Worm (Caenorhabditis elegans): ENCODE measurements around the gene F17C11.6.
A peak's percentile ranks its signal among the peaks of the same experiment; 100 is the strongest.

Gene F17C11.6

DNA sequence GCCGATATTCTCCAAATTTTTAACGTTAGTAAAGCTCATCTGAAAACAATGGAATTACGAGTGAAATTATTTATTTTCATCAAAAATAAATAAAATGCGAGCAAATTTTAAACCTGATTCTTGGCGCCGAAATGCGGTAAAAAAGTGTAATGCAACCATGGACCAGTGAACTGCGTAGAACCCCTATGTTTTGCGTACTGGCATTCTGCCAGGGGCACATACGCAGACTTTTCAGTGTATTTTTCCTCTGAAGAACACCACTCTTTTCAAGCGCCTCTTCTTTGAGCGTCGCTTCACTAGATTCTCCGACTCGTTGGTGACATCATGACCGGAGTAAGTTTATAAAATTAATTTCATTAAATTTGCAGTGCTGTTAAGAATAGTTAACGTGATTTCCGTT is 10.6 kb downstream of the F17C11.6 start, which contains the start of the genes ctf-4 and eef-1G:
Gene ctf-4, minus strand, starts transcription at position 39 of the 400 bp plus-strand sequence.
Gene eef-1G, plus strand, starts transcription at position 219 of the 400 bp plus-strand sequence.
- TF ChIP-seq F13C5.2 (tag; optimal IDR thresholded peaks at IDR 0.05), result peak; percentile 74
- no peak for TF ChIP-seq tra-4 (tag; optimal IDR thresholded peaks at IDR 0.05)
- TF ChIP-seq aly-1 (tag; optimal IDR thresholded peaks at IDR 0.05), result no peak

DNA sequence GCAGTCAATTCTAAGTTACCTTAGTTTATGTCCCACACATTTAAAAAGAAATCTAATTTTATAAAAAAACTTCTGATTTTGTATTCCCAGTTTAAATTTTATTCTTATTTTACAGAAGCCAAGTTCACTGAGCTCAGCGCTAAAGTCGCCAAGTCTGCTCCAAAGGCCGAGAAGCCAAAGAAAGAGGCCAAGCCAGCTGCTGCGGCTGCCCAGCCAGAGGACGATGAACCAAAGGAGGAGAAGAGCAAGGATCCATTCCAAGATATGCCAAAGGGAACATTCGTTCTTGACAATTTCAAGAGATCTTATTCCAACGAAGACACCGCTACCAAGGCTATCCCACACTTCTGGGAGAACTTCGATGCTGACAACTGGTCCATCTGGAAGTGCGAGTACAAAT is 12.0 kb downstream of the F17C11.6 start:
- TF ChIP-seq aly-1 (tag; optimal IDR thresholded peaks at IDR 0.05) (no peak), hmbx-1 (tag; optimal IDR thresholded peaks at IDR 0.05) (no peak), tbx-37 (GFP tag; conservative IDR thresholded peaks at IDR 0.05) (no peak), hmg-4 (GFP tag; optimal IDR thresholded peaks at IDR 0.05) (no peak), pes-1 (GFP tag; IDR thresholded peaks at IDR 0.05) (no peak), ceh-13 (GFP tag; optimal IDR thresholded peaks at IDR 0.05) (no peak), ceh-36 (tag; optimal IDR thresholded peaks at IDR 0.05) (no peak), tbx-11 (GFP tag; IDR thresholded peaks at IDR 0.05) (no peak), hnd-1 (tag; optimal IDR thresholded peaks at IDR 0.05) (no peak), sea-1 (GFP tag; conservative IDR thresholded peaks at IDR 0.05) (no peak), tra-4 (tag; optimal IDR thresholded peaks at IDR 0.05) (no peak), ama-1 (optimal IDR thresholded peaks at IDR 0.05) (no peak), ets-7 (tag; optimal IDR thresholded peaks at IDR 0.05) (no peak), B0310.2 (tag; optimal IDR thresholded peaks at IDR 0.05) (no peak), flt-1 (GFP tag; IDR thresholded peaks at IDR 0.05) (no peak), scrt-1 (GFP tag; IDR thresholded peaks at IDR 0.05) (no peak), F13C5.2 (tag; optimal IDR thresholded peaks at IDR 0.05) (no peak)

DNA sequence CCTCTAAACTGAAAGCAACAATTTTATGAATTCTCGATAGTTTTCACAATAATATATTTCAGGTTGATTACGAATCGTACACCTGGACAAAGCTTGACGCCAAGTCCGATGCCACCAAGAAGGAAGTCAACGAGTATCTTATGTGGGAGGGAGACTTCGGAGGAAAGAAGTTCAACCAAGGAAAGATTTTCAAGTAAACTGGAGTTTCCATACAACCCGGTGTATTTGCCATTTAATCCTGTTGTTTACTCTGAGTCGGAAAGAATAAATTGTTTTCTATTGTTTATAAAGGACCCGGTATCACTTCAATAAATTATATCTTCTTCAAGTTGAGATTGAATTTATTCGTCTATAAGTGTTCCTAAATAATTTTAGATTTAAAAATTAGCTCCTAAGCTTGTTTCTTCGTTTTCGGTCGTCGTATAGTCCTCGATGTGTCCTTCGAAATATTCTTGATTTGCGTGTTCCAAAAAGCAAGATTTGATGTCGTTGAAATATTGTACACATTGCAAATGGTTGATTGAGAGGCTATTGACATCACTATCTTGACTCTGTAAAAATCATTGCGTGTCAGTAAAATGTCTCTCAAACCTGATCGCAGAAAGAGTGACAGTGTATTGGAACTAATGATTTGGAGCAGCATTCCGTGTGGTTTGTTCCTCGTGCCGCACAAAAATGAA is 12.8 kb downstream of the F17C11.6 start:
- no peak for TF ChIP-seq hmbx-1 (tag; optimal IDR thresholded peaks at IDR 0.05)
- no peak for TF ChIP-seq tra-4 (tag; optimal IDR thresholded peaks at IDR 0.05)
- no peak for TF ChIP-seq tbx-37 (GFP tag; conservative IDR thresholded peaks at IDR 0.05)
- TF ChIP-seq hmg-4 (GFP tag; optimal IDR thresholded peaks at IDR 0.05), result no peak
- no peak for TF ChIP-seq scrt-1 (GFP tag; IDR thresholded peaks at IDR 0.05)
- no peak for TF ChIP-seq flt-1 (GFP tag; IDR thresholded peaks at IDR 0.05)
- TF ChIP-seq B0310.2 (tag; optimal IDR thresholded peaks at IDR 0.05), result no peak
- TF ChIP-seq sea-1 (GFP tag; conservative IDR thresholded peaks at IDR 0.05), result no peak
- no peak for TF ChIP-seq ceh-13 (GFP tag; optimal IDR thresholded peaks at IDR 0.05)
- TF ChIP-seq hnd-1 (tag; optimal IDR thresholded peaks at IDR 0.05), result no peak
- TF ChIP-seq ceh-36 (tag; optimal IDR thresholded peaks at IDR 0.05), result no peak
- TF ChIP-seq F13C5.2 (tag; optimal IDR thresholded peaks at IDR 0.05), result no peak
- no peak for TF ChIP-seq pes-1 (GFP tag; IDR thresholded peaks at IDR 0.05)

DNA sequence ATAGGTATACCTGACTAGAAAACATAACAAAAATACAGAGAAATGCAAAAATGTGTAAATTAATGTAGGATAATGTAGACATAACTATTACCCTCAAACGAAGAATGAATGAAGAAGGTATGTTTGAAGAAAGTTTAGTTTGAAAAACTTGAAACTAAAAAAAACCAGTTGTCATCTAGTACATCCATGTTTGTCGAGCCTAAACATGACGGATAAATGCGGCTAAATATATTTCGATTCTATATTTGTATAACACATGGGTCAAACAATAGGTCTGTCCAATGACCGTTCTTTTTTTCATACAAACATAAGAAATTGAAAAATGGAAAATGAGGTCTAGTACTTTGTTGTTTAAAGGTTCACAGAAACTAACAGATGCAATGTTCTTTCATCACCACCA is 15.1 kb downstream of the F17C11.6 start, which contains the start of gene F17C11.22:
Gene F17C11.22, minus strand, starts transcription at position 101 of the 400 bp plus-strand sequence.
- TF ChIP-seq pes-1 (GFP tag; IDR thresholded peaks at IDR 0.05), result no peak
- no peak for TF ChIP-seq B0310.2 (tag; optimal IDR thresholded peaks at IDR 0.05)

DNA sequence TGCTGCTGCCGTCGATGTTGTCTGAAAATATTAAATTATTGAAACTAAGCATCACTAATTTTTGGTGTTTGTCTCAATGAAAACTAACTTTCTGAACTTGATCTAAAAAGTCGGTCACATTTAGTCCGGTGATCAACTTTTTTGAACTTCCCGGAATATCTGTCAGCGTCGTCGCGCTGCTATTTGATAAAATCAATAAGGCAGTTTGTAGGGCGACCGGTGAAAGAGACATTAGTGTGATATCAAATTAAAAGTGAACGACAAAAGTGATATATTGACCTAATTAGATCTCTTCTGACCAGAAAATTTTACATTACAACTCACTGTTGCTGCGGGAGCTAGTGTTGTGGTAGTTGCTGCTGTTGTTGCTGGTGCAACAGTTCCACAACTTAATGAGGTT is 16.0 kb downstream of the F17C11.6 start:
- TF ChIP-seq ama-1 (optimal IDR thresholded peaks at IDR 0.05), result no peak
- TF ChIP-seq pes-1 (GFP tag; IDR thresholded peaks at IDR 0.05), result no peak
- no peak for TF ChIP-seq tra-4 (tag; optimal IDR thresholded peaks at IDR 0.05)
- TF ChIP-seq aly-1 (tag; optimal IDR thresholded peaks at IDR 0.05), result no peak
- no peak for TF ChIP-seq tbx-11 (GFP tag; IDR thresholded peaks at IDR 0.05)
- TF ChIP-seq F13C5.2 (tag; optimal IDR thresholded peaks at IDR 0.05), result no peak
- TF ChIP-seq ets-7 (tag; optimal IDR thresholded peaks at IDR 0.05), result no peak
- TF ChIP-seq tbx-37 (GFP tag; conservative IDR thresholded peaks at IDR 0.05), result no peak
- TF ChIP-seq ceh-36 (tag; optimal IDR thresholded peaks at IDR 0.05), result no peak
- no peak for TF ChIP-seq scrt-1 (GFP tag; IDR thresholded peaks at IDR 0.05)
- TF ChIP-seq B0310.2 (tag; optimal IDR thresholded peaks at IDR 0.05), result no peak
- TF ChIP-seq sea-1 (GFP tag; conservative IDR thresholded peaks at IDR 0.05), result no peak
- TF ChIP-seq flt-1 (GFP tag; IDR thresholded peaks at IDR 0.05), result no peak
- no peak for TF ChIP-seq hmg-4 (GFP tag; optimal IDR thresholded peaks at IDR 0.05)

DNA sequence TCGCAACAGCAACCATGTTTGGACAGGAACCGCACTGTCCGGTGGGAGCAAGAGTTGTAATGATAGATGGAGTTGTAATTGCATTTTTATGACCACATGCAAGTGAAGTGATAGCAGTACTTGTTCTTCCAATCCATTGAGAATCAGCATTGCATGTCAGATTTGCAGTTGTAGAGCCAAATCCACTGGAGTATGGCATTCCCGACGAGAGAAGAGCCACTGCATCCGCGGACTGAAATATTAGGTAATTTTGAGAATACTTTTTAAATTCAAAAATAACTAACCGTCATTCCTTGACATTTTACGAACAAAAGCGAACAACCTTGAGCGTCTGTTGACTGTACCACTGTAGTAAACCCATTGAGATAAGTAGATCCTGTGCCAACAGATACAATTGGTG is 20.2 kb downstream of the F17C11.6 start:
- no peak for TF ChIP-seq ama-1 (optimal IDR thresholded peaks at IDR 0.05)
- no peak for TF ChIP-seq pes-1 (GFP tag; IDR thresholded peaks at IDR 0.05)
- no peak for TF ChIP-seq F13C5.2 (tag; optimal IDR thresholded peaks at IDR 0.05)
- TF ChIP-seq aly-1 (tag; optimal IDR thresholded peaks at IDR 0.05), result no peak
- TF ChIP-seq B0310.2 (tag; optimal IDR thresholded peaks at IDR 0.05), result no peak
- no peak for TF ChIP-seq ceh-36 (tag; optimal IDR thresholded peaks at IDR 0.05)
- TF ChIP-seq scrt-1 (GFP tag; IDR thresholded peaks at IDR 0.05), result no peak
- TF ChIP-seq tbx-37 (GFP tag; conservative IDR thresholded peaks at IDR 0.05), result no peak
- no peak for TF ChIP-seq ceh-13 (GFP tag; optimal IDR thresholded peaks at IDR 0.05)
- no peak for TF ChIP-seq sea-1 (GFP tag; conservative IDR thresholded peaks at IDR 0.05)
- TF ChIP-seq tbx-11 (GFP tag; IDR thresholded peaks at IDR 0.05), result no peak
- no peak for TF ChIP-seq ets-7 (tag; optimal IDR thresholded peaks at IDR 0.05)
- TF ChIP-seq hnd-1 (tag; optimal IDR thresholded peaks at IDR 0.05), result no peak
- TF ChIP-seq hmbx-1 (tag; optimal IDR thresholded peaks at IDR 0.05), result no peak
- no peak for TF ChIP-seq tra-4 (tag; optimal IDR thresholded peaks at IDR 0.05)
- no peak for TF ChIP-seq flt-1 (GFP tag; IDR thresholded peaks at IDR 0.05)
- no peak for TF ChIP-seq hmg-4 (GFP tag; optimal IDR thresholded peaks at IDR 0.05)

DNA sequence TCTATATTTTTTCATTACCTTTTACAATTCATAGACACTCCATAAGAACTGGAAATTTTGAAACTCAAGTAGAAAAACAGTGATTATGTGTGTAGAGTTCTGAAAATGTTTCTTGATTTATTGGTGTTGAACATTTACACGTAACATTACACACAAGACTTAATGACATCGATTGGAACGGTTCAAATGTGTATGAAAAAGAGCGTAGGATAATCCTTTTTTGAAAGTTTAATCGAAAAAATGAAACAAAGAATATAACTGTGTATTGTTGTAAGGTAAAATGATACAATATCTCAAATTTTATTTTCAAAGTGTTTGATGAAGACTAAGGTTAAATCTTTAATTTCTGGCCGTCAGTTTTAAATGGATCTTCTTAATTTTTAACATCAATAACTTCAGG is 26.2 kb downstream of the F17C11.6 start, which contains the start of gene fig-1:
Gene fig-1, minus strand, starts transcription at position 101 of the 400 bp plus-strand sequence.
- TF ChIP-seq hmg-4 (GFP tag; optimal IDR thresholded peaks at IDR 0.05), result no peak
- TF ChIP-seq ceh-13 (GFP tag; optimal IDR thresholded peaks at IDR 0.05), result no peak
- no peak for TF ChIP-seq ama-1 (optimal IDR thresholded peaks at IDR 0.05)
- TF ChIP-seq ceh-36 (tag; optimal IDR thresholded peaks at IDR 0.05), result no peak
- TF ChIP-seq aly-1 (tag; optimal IDR thresholded peaks at IDR 0.05), result no peak
- no peak for TF ChIP-seq ets-7 (tag; optimal IDR thresholded peaks at IDR 0.05)

DNA sequence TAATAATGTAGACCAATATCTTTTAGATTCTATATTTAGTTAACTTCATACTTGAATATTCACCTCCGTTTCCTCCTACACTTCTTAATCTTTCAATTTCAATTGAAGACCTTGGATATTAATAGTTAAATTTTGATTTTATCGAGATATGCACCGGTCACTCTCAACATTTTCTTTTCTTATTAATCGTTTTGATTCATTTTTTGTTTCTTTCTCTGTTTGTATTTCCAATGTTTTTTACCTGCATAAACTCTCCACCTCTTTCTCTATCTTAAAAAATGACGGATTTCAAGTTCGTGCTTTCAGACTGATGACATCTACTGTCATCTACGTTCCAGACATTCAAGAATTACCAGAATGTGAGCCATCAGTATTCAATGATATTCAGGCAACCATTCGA is 36.9 kb downstream of the F17C11.6 start, which contains the start of gene frpr-9:
Gene frpr-9, plus strand, starts transcription at position 301 of the 400 bp plus-strand sequence.
- TF ChIP-seq F13C5.2 (tag; optimal IDR thresholded peaks at IDR 0.05) (no peak), pes-1 (GFP tag; IDR thresholded peaks at IDR 0.05) (no peak), tbx-11 (GFP tag; IDR thresholded peaks at IDR 0.05) (no peak), aly-1 (tag; optimal IDR thresholded peaks at IDR 0.05) (no peak), hmbx-1 (tag; optimal IDR thresholded peaks at IDR 0.05) (no peak), flt-1 (GFP tag; IDR thresholded peaks at IDR 0.05) (no peak), ceh-36 (tag; optimal IDR thresholded peaks at IDR 0.05) (no peak), hnd-1 (tag; optimal IDR thresholded peaks at IDR 0.05) (no peak), ceh-13 (GFP tag; optimal IDR thresholded peaks at IDR 0.05) (no peak), hmg-4 (GFP tag; optimal IDR thresholded peaks at IDR 0.05) (no peak), scrt-1 (GFP tag; IDR thresholded peaks at IDR 0.05) (no peak), B0310.2 (tag; optimal IDR thresholded peaks at IDR 0.05) (no peak), sea-1 (GFP tag; conservative IDR thresholded peaks at IDR 0.05) (no peak), tbx-37 (GFP tag; conservative IDR thresholded peaks at IDR 0.05) (no peak)

Measured in whole organism, early embryonic.